Worm (Caenorhabditis elegans) whole organism, young adult: Measurements from ENCODE around the gene suf-1.

Experiments
- B0019.2 ChIP-seq: fragments of 200-800 bp; sonication (Bioruptor generic); conservative IDR thresholded peaks from 2 replicates; pipeline ENCODE4 v1.3.6; 2022; ENCODE audit warnings: missing genetic modification reagents, missing genetic modification characterization, missing compliant biosample characterization
- B0035.1 ChIP-seq: sonication (generic microtip); optimal IDR thresholded peaks from 2 replicates; lab custom pipeline; 2016; ENCODE audit warnings: missing genetic modification characterization, mild to moderate bottlenecking, missing compliant biosample characterization, missing genotype, missing genetic modification reagents
- F10E7.11 ChIP-seq: sonication (generic microtip); optimal IDR thresholded peaks from 2 replicates; lab custom pipeline; 2017; ENCODE audit warnings: mild to moderate bottlenecking, missing genetic modification characterization, moderate library complexity, missing compliant biosample characterization
- F22D6.2 ChIP-seq: sonication (generic microtip); optimal IDR thresholded peaks from 2 replicates; lab custom pipeline; 2016; ENCODE audit warnings: mild to moderate bottlenecking, missing genetic modification characterization, missing compliant biosample characterization
- F57C9.4 ChIP-seq: sonication (generic microtip); optimal IDR thresholded peaks from 2 replicates; lab custom pipeline; 2017; ENCODE audit warnings: mild to moderate bottlenecking, missing genetic modification characterization, missing compliant biosample characterization
- K11D2.4 ChIP-seq: fragments of 200-800 bp; sonication (Bioruptor generic); IDR thresholded peaks from 2 replicates; pipeline ENCODE4 v1.3.6; 2022; ENCODE audit warnings: missing genetic modification reagents, missing genetic modification characterization, missing compliant biosample characterization
- K12H6.12 ChIP-seq: fragments of 200-800 bp; sonication (Bioruptor generic); optimal IDR thresholded peaks from 2 replicates; lab custom pipeline; 2018; ENCODE audit warnings: mild to moderate bottlenecking, missing genetic modification characterization, missing compliant biosample characterization
- Y53G8AR.9 ChIP-seq: fragments of 200-800 bp; sonication (Bioruptor generic); conservative IDR thresholded peaks from 2 replicates; pipeline ENCODE4 v1.3.6; 2022; ENCODE audit warnings: missing genetic modification reagents, missing genetic modification characterization, missing compliant biosample characterization
- aptf-3 ChIP-seq: fragments of 200-800 bp; sonication (Bioruptor generic); IDR thresholded peaks from 2 replicates; pipeline ENCODE4 v1.3.6; 2022; ENCODE audit warnings: missing genetic modification characterization, missing compliant biosample characterization
- atf-7 ChIP-seq: sonication (generic microtip); optimal IDR thresholded peaks from 2 replicates; lab custom pipeline; 2017; ENCODE audit warnings: mild to moderate bottlenecking, missing genetic modification characterization, missing compliant biosample characterization
- attf-6 ChIP-seq: fragments of 200-800 bp; sonication (Bioruptor generic); IDR thresholded peaks from 2 replicates; pipeline ENCODE4 v1.3.6; 2022; ENCODE audit warnings: missing genetic modification reagents, missing genetic modification characterization, missing compliant biosample characterization
- cebp-1 ChIP-seq, 2 experiments: fragments of 200-800 bp in 1 of 2; sonication (Bioruptor generic) in 1 of 2; sonication (generic microtip) in 1 of 2; IDR thresholded peaks in 1 of 2; optimal IDR thresholded peaks in 1 of 2; 2 replicates each; pipeline versions ENCODE4 v1.3.6 to Lab custom; 2017 to 2022; ENCODE audit warnings: missing compliant biosample characterization in 2 of 2, missing genetic modification characterization in 2 of 2, mild to moderate bottlenecking in 1 of 2, missing genetic modification reagents in 1 of 2, moderate library complexity in 1 of 2
- ceh-58 ChIP-seq: fragments of 200-800 bp; sonication (Bioruptor generic); IDR thresholded peaks from 2 replicates; pipeline ENCODE4 v1.3.6; 2022; ENCODE audit warnings: missing genetic modification characterization, missing compliant biosample characterization
- egrh-3 ChIP-seq: fragments of 200-800 bp; sonication (Bioruptor generic); IDR thresholded peaks from 2 replicates; pipeline ENCODE4 v1.3.6; 2022; ENCODE audit warnings: missing genetic modification reagents, missing genetic modification characterization, missing compliant biosample characterization
- hlh-12 ChIP-seq: sonication (generic microtip); optimal IDR thresholded peaks from 2 replicates; lab custom pipeline; 2016; ENCODE audit warnings: missing genetic modification characterization, missing compliant biosample characterization
- hrde-1 ChIP-seq: sonication (generic microtip); optimal IDR thresholded peaks from 2 replicates; lab custom pipeline; 2016; ENCODE audit warnings: missing genetic modification characterization, mild to moderate bottlenecking, missing compliant biosample characterization, moderate library complexity, missing genotype, missing genetic modification reagents, borderline replicate concordance
- lin-26 ChIP-seq: fragments of 200-800 bp; sonication (Bioruptor generic); IDR thresholded peaks from 2 replicates; pipeline ENCODE4 v1.3.6; 2022; ENCODE audit warnings: missing genetic modification reagents, missing genetic modification characterization, missing compliant biosample characterization
- lin-40 ChIP-seq: sonication (generic microtip); optimal IDR thresholded peaks from 2 replicates; lab custom pipeline; 2016; ENCODE audit warnings: missing genetic modification characterization, mild to moderate bottlenecking, missing compliant biosample characterization, missing genotype, missing genetic modification reagents
- lsl-1 ChIP-seq: fragments of 200-800 bp; sonication (Bioruptor generic); optimal IDR thresholded peaks from 2 replicates; lab custom pipeline; 2018; ENCODE audit warnings: mild to moderate bottlenecking, missing genetic modification characterization, moderate library complexity, missing compliant biosample characterization
- madf-10 ChIP-seq: sonication (generic microtip); optimal IDR thresholded peaks from 2 replicates; lab custom pipeline; 2016; ENCODE audit warnings: mild to moderate bottlenecking, missing genetic modification characterization, missing compliant biosample characterization
- madf-3 ChIP-seq: fragments of 200-800 bp; sonication (Bioruptor generic); IDR thresholded peaks from 2 replicates; pipeline ENCODE4 v1.3.6; 2022; ENCODE audit warnings: missing genetic modification reagents, missing genetic modification characterization, missing compliant biosample characterization
- madf-8 ChIP-seq: fragments of 200-800 bp; sonication (Bioruptor generic); conservative IDR thresholded peaks from 2 replicates; pipeline ENCODE4 v1.3.6; 2022; ENCODE audit warnings: missing genetic modification reagents, missing genetic modification characterization, missing compliant biosample characterization
- mes-4 ChIP-seq: sonication (generic microtip); optimal IDR thresholded peaks from 2 replicates; lab custom pipeline; 2016; ENCODE audit warnings: missing genotype, missing genetic modification characterization, missing compliant biosample characterization
- mxl-1 ChIP-seq: sonication (generic microtip); optimal IDR thresholded peaks from 2 replicates; lab custom pipeline; 2016; ENCODE audit warnings: missing genetic modification characterization, missing compliant biosample characterization
- nhr-27 ChIP-seq: fragments of 200-800 bp; sonication (Bioruptor generic); optimal IDR thresholded peaks from 2 replicates; lab custom pipeline; 2018; ENCODE audit warnings: mild to moderate bottlenecking, missing genetic modification characterization, moderate library complexity, missing compliant biosample characterization
- pha-4 ChIP-seq: fragments of 150-350 bp; sonication (generic microtip); optimal IDR thresholded peaks from 2 replicates; lab custom pipeline; 2014; ENCODE audit warnings: missing biosample characterization, missing genetic modification reagents, missing genetic modification characterization
- repo-1 ChIP-seq: sonication (generic microtip); optimal IDR thresholded peaks from 2 replicates; lab custom pipeline; 2017; ENCODE audit warnings: mild to moderate bottlenecking, missing genetic modification characterization, missing compliant biosample characterization
- sdz-38 ChIP-seq: sonication (generic microtip); optimal IDR thresholded peaks from 2 replicates; lab custom pipeline; 2016; ENCODE audit warnings: missing genotype, missing genetic modification characterization, missing compliant biosample characterization
- snpc-1.1 ChIP-seq: sonication (generic microtip); optimal IDR thresholded peaks from 2 replicates; lab custom pipeline; 2017; ENCODE audit warnings: missing genetic modification characterization, mild to moderate bottlenecking, missing compliant biosample characterization, antibody characterized with exemption, moderate library complexity, missing genotype, missing genetic modification reagents; ENCODE audit not compliant: insufficient read depth
- snpc-1.3 ChIP-seq: sonication (generic microtip); optimal IDR thresholded peaks from 2 replicates; lab custom pipeline; 2017; ENCODE audit warnings: missing genetic modification characterization, mild to moderate bottlenecking, missing compliant biosample characterization, antibody characterized with exemption, moderate library complexity, missing genotype, missing genetic modification reagents; ENCODE audit not compliant: insufficient read depth
- snpc-4 ChIP-seq, 5 experiments: fragments of 150-350 bp in 1 of 5; sonication (generic microtip) in 4 of 5; optimal IDR thresholded peaks; 2 replicates each; lab custom pipeline; 2014 to 2018; ENCODE audit warnings: missing genetic modification characterization in 5 of 5, missing biosample characterization in 3 of 5, antibody characterized with exemption in 2 of 5, mild to moderate bottlenecking in 2 of 5, missing compliant biosample characterization in 2 of 5, missing genotype in 2 of 5, moderate library complexity in 2 of 5, missing genetic modification reagents in 1 of 5
- tbp1 ChIP-seq: fragments of 200-800 bp; sonication (Bioruptor generic); optimal IDR thresholded peaks from 2 replicates; lab custom pipeline; 2018; ENCODE audit warnings: mild to moderate bottlenecking, missing genetic modification characterization, missing compliant biosample characterization
- tbx-9 ChIP-seq: sonication (generic microtip); optimal IDR thresholded peaks from 2 replicates; lab custom pipeline; 2016; ENCODE audit warnings: borderline replicate concordance, missing genetic modification characterization, inconsistent platforms, missing compliant biosample characterization
- unc-130 ChIP-seq: sonication (generic microtip); optimal IDR thresholded peaks from 2 replicates; lab custom pipeline; 2016; ENCODE audit warnings: missing genetic modification reagents, missing genetic modification characterization, missing compliant biosample characterization
- ztf-18 ChIP-seq: sonication (generic microtip); optimal IDR thresholded peaks from 2 replicates; lab custom pipeline; 2016; ENCODE audit warnings: missing genotype, mild to moderate bottlenecking, missing genetic modification characterization, missing compliant biosample characterization
- ztf-22 ChIP-seq: fragments of 200-800 bp; sonication (Bioruptor generic); optimal IDR thresholded peaks from 2 replicates; lab custom pipeline; 2018; ENCODE audit warnings: mild to moderate bottlenecking, missing genetic modification characterization, moderate library complexity, missing compliant biosample characterization

suf-1 gene

DNA sequence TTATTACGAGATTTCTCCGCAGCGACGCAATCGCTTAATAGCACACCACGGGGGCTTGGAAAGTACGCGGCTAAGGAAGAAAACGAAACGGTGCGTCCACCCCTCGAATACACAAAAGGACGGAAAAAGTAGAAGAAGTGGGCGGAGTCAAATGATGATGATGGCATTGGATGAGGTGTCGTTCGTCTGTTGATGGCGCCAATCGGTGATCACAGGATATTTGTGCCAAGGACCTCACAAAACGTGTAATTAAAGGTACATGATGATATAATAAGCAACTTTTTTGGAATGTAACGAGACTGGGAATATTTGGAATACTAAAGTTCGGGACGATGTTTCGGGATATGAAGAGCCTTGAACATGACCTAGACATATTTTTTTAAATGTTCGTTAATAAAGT, 30.7 kb downstream of the suf-1 start, which contains the start of gene cutl-12:
cutl-12 (minus strand) TSS at position 101 of the 400 bp plus-strand sequence.
- TF ChIP-seq snpc-4 (GFP tag; optimal IDR thresholded peaks at IDR 0.05; lab: Kevin White, UChicago) (no peak), snpc-4 (tag; optimal IDR thresholded peaks at IDR 0.05; lab: Kevin White, UChicago) (no peak), snpc-1.1 (no peak), mxl-1 (tag; lab: Kevin White, UChicago) (no peak), madf-3 (GFP tag; lab: Robert Waterston, UW) (0 out of 2 replicates have a peak, but pooled peaks have one; percentile 39), aptf-3 (GFP tag; lab: Robert Waterston, UW) (no peak)

DNA sequence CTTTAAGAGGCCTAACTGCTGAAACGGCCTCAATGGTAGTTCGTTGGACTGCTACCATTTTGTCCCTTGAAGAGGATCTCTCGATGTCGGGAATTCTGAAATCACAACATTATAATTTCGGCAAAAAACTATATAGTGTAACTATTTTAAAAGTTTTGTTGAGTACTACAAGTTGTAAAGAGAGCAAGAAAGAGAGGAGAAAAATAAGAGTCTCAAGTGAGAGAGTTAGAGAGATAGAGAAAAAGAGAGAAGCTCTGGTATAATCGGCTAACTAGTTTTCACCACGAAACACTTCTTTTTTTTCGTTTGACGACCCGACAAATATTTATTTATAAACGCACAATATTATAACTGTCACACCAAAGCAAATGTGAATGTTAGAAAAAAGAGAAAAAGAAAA, 34.0 kb downstream of the suf-1 start, which contains the start of gene vab-9:
vab-9 (minus strand) TSS at position 101 of the 400 bp plus-strand sequence.
- TF ChIP-seq aptf-3 (GFP tag; lab: Robert Waterston, UW), result no peak
- TF ChIP-seq madf-10, result no peak
- no peak for TF ChIP-seq hrde-1 (tag; lab: Kevin White, UChicago)
- TF ChIP-seq snpc-1.3 (tag; lab: Kevin White, UChicago), result no peak
- no peak for TF ChIP-seq F57C9.4 (tag; lab: Kevin White, UChicago)
- no peak for TF ChIP-seq unc-130 (GFP tag; lab: Kevin White, UChicago)
- no peak for TF ChIP-seq ztf-22 (GFP tag; lab: Kevin White, UChicago)
- TF ChIP-seq tbx-9 (tag; lab: Kevin White, UChicago), result no peak
- TF ChIP-seq atf-7 (tag; lab: Kevin White, UChicago), result no peak
- no peak for TF ChIP-seq lin-26 (GFP tag; lab: Robert Waterston, UW)
- no peak for TF ChIP-seq Y53G8AR.9
- TF ChIP-seq ceh-58, result no peak
- no peak for TF ChIP-seq B0019.2 (GFP tag; lab: Robert Waterston, UW)
- no peak for TF ChIP-seq lsl-1 (GFP tag; lab: Kevin White, UChicago)
- TF ChIP-seq K11D2.4 (GFP tag; lab: Robert Waterston, UW), result no peak
- TF ChIP-seq ztf-18, result no peak

DNA sequence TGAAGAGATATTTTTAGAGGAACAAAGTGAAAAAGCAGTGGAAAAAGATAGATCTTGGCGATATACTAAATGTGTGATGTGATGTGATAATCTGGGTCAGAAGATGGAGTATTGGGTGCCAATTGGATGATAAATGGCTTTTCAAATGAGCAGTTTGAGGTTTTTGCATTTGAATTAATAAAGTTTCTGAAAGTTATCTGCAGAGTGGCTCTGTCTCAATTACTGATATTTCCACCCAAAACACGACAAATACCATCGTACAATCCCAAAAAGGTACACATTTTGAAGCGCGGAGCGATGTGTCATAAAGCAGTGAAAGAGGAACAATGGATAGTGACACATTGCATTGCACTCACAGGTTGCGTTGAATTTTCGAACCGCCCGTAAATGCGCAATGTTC, 35.9 kb downstream of the suf-1 start:
- no peak for TF ChIP-seq cebp-1 (GFP tag; IDR thresholded peaks at IDR 0.05; lab: Robert Waterston, UW)
- no peak for TF ChIP-seq cebp-1 (tag; optimal IDR thresholded peaks at IDR 0.05; lab: Kevin White, UChicago)
- no peak for TF ChIP-seq hlh-12 (tag; lab: Kevin White, UChicago)
- no peak for TF ChIP-seq madf-8 (GFP tag; lab: Robert Waterston, UW)
- TF ChIP-seq tbp1 (GFP tag; lab: Kevin White, UChicago), result no peak
- TF ChIP-seq lsl-1 (GFP tag; lab: Kevin White, UChicago), result no peak
- TF ChIP-seq nhr-27 (tag; lab: Kevin White, UChicago), result no peak
- no peak for TF ChIP-seq repo-1 (tag; lab: Kevin White, UChicago)
- TF ChIP-seq madf-10, result no peak
- no peak for TF ChIP-seq sdz-38 (tag; lab: Kevin White, UChicago)
- no peak for TF ChIP-seq B0035.1
- no peak for TF ChIP-seq lin-40
- TF ChIP-seq attf-6, result no peak
- no peak for TF ChIP-seq K12H6.12
- no peak for TF ChIP-seq egrh-3 (GFP tag; lab: Robert Waterston, UW)
- TF ChIP-seq F10E7.11 (tag; lab: Kevin White, UChicago), result no peak
- no peak for TF ChIP-seq ztf-22 (GFP tag; lab: Kevin White, UChicago)
- TF ChIP-seq pha-4 (tag; lab: Kevin White, UChicago), result no peak
- TF ChIP-seq F22D6.2, result no peak
- TF ChIP-seq mes-4 (tag; lab: Kevin White, UChicago), result no peak
